Worm (Caenorhabditis elegans) whole organism, mixed stage, embryonic: ENCODE results near the gene F49C5.7.

Experiments used
- M03D4.4 ChIP-seq: sonication (generic microtip); optimal IDR thresholded peaks from 2 replicates; lab custom pipeline; 2017; ENCODE audit warnings: mild to moderate bottlenecking, missing genetic modification characterization, missing compliant biosample characterization
- bed-3 ChIP-seq: fragments of 200-800 bp; sonication (Bioruptor generic); optimal IDR thresholded peaks from 3 replicates; lab custom pipeline; 2018; ENCODE audit warnings: mild to moderate bottlenecking, missing genetic modification characterization, moderate library complexity, missing compliant biosample characterization
- blmp-1 ChIP-seq: fragments of 150-350 bp; optimal IDR thresholded peaks from 2 replicates; lab custom pipeline; 2014; ENCODE audit warnings: missing biosample characterization, missing genetic modification characterization
- ceh-39 ChIP-seq: fragments of 150-350 bp; optimal IDR thresholded peaks from 2 replicates; lab custom pipeline; 2014; ENCODE audit warnings: missing biosample characterization, missing genetic modification characterization
- ceh-43 ChIP-seq: fragments of 200-800 bp; sonication (Bioruptor generic); optimal IDR thresholded peaks from 2 replicates; lab custom pipeline; 2018; ENCODE audit warnings: mild to moderate bottlenecking, missing genetic modification characterization, moderate library complexity, missing compliant biosample characterization
- ceh-83 ChIP-seq: fragments of 200-800 bp; sonication (Bioruptor generic); optimal IDR thresholded peaks from 2 replicates; lab custom pipeline; 2018; ENCODE audit warnings: mild to moderate bottlenecking, missing genetic modification characterization, missing compliant biosample characterization
- cnd-1 ChIP-seq: fragments of 200-800 bp; sonication (Bioruptor generic); optimal IDR thresholded peaks from 2 replicates; lab custom pipeline; 2018; ENCODE audit warnings: mild to moderate bottlenecking, missing genetic modification characterization, missing compliant biosample characterization
- drap-1 ChIP-seq: fragments of 200-800 bp; sonication (Bioruptor generic); optimal IDR thresholded peaks from 3 replicates; lab custom pipeline; 2018; ENCODE audit warnings: mild to moderate bottlenecking, missing genetic modification characterization, missing compliant biosample characterization
- elt-1 ChIP-seq: sonication (generic microtip); optimal IDR thresholded peaks from 2 replicates; lab custom pipeline; 2017; ENCODE audit warnings: missing genetic modification characterization, mild to moderate bottlenecking, missing compliant biosample characterization, antibody characterized with exemption, moderate library complexity, borderline replicate concordance; ENCODE audit not compliant: insufficient read depth
- flh-1 ChIP-seq: fragments of 200-800 bp; sonication (Bioruptor generic); optimal IDR thresholded peaks from 2 replicates; lab custom pipeline; 2018; ENCODE audit warnings: mild to moderate bottlenecking, missing genetic modification characterization, moderate library complexity, missing compliant biosample characterization
- ham-2 ChIP-seq: fragments of 200-800 bp; sonication (Bioruptor generic); optimal IDR thresholded peaks from 2 replicates; lab custom pipeline; 2018; ENCODE audit warnings: mild to moderate bottlenecking, missing genetic modification characterization, missing compliant biosample characterization
- hlh-1 ChIP-seq: fragments of 150-350 bp; optimal IDR thresholded peaks from 2 replicates; lab custom pipeline; 2014; ENCODE audit warnings: missing biosample characterization, missing genetic modification reagents, missing genetic modification characterization
- lin-13 ChIP-seq: fragments of 150-350 bp; optimal IDR thresholded peaks from 2 replicates; lab custom pipeline; 2014; ENCODE audit warnings: missing biosample characterization, missing genetic modification characterization
- lin-32 ChIP-seq: fragments of 200-800 bp; sonication (Bioruptor generic); optimal IDR thresholded peaks from 2 replicates; lab custom pipeline; 2018; ENCODE audit warnings: mild to moderate bottlenecking, missing genetic modification characterization, missing compliant biosample characterization
- lsy-2 ChIP-seq: fragments of 150-350 bp; optimal IDR thresholded peaks from 2 replicates; lab custom pipeline; 2014; ENCODE audit warnings: missing biosample characterization, missing genetic modification characterization
- mab-5 ChIP-seq: fragments of 150-350 bp; optimal IDR thresholded peaks from 2 replicates; lab custom pipeline; 2014; ENCODE audit warnings: missing biosample characterization, missing genetic modification characterization
- mep-1 ChIP-seq: fragments of 150-350 bp; optimal IDR thresholded peaks from 2 replicates; lab custom pipeline; 2017; ENCODE audit warnings: missing biosample characterization, missing genetic modification reagents, missing genetic modification characterization, inconsistent platforms
- mls-2 ChIP-seq: sonication (generic microtip); optimal IDR thresholded peaks from 2 replicates; lab custom pipeline; 2016; ENCODE audit warnings: mild to moderate bottlenecking, missing genetic modification characterization, moderate library complexity, missing compliant biosample characterization
- nhr-12 ChIP-seq: fragments of 150-350 bp; optimal IDR thresholded peaks from 2 replicates; lab custom pipeline; 2014; ENCODE audit warnings: missing biosample characterization, missing genetic modification characterization
- nhr-2 ChIP-seq: fragments of 150-350 bp; optimal IDR thresholded peaks from 2 replicates; lab custom pipeline; 2014; ENCODE audit warnings: missing biosample characterization, missing genetic modification characterization
- nhr-237 ChIP-seq: fragments of 150-350 bp; optimal IDR thresholded peaks from 2 replicates; lab custom pipeline; 2014; ENCODE audit warnings: missing biosample characterization, missing genetic modification characterization
- nhr-28 ChIP-seq: fragments of 150-350 bp; optimal IDR thresholded peaks from 2 replicates; lab custom pipeline; 2014; ENCODE audit warnings: missing biosample characterization, missing genetic modification characterization
- nhr-76 ChIP-seq: sonication (generic microtip); optimal IDR thresholded peaks from 2 replicates; lab custom pipeline; 2017; ENCODE audit warnings: missing biosample characterization, missing genetic modification characterization
- sem-2 ChIP-seq: fragments of 200-800 bp; sonication (Bioruptor generic); optimal IDR thresholded peaks from 2 replicates; lab custom pipeline; 2018; ENCODE audit warnings: mild to moderate bottlenecking, missing genetic modification characterization, missing compliant biosample characterization
- unc-120 ChIP-seq: sonication (generic microtip); optimal IDR thresholded peaks from 2 replicates; lab custom pipeline; 2017; ENCODE audit warnings: missing genetic modification characterization, missing compliant biosample characterization; ENCODE audit not compliant: poor library complexity, severe bottlenecking
- unc-39 ChIP-seq: fragments of 150-350 bp; optimal IDR thresholded peaks from 2 replicates; lab custom pipeline; 2014; ENCODE audit warnings: missing biosample characterization, missing genetic modification characterization
- unc-62 ChIP-seq: fragments of 150-350 bp; optimal IDR thresholded peaks from 2 replicates; lab custom pipeline; 2014; ENCODE audit warnings: missing biosample characterization, missing genetic modification reagents, missing genetic modification characterization
- zip-8 ChIP-seq: fragments of 150-350 bp; optimal IDR thresholded peaks from 2 replicates; lab custom pipeline; 2014; ENCODE audit warnings: missing biosample characterization, missing genetic modification characterization
- ztf-11 ChIP-seq: fragments of 150-350 bp; optimal IDR thresholded peaks from 2 replicates; lab custom pipeline; 2014; ENCODE audit warnings: missing biosample characterization, missing genetic modification characterization

F49C5.7 gene

ce11 chrII:12603667-12604621, 38.0 kb downstream of the F49C5.7 start, which contains the start of the genes ceh-100 and lips-15:
ceh-100 (minus strand) TSS chrII:12603680.
lips-15 (plus strand) TSS chrII:12604386.
- TF ChIP-seq mep-1 (tag; lab: Kevin White, UChicago) (peak; percentile 61), ceh-39 (tag; lab: Kevin White, UChicago) (peak; percentile 10), lsy-2 (tag; lab: Kevin White, UChicago) (peak; percentile 24), unc-120 (peak; percentile 5), nhr-237 (no peak)

- no peak for TF ChIP-seq unc-39
- no peak for TF ChIP-seq mab-5 (tag; lab: Kevin White, UChicago)
- no peak for TF ChIP-seq lsy-2 (tag; lab: Kevin White, UChicago)
- no peak for TF ChIP-seq unc-62 (GFP tag; lab: Kevin White, UChicago)
These were observed 40.2 kb downstream of the F49C5.7 start for ce11 chrII:12606108-12606507.

ce11 chrII:12606900-12607299, 40.9 kb downstream of the F49C5.7 start, which contains the start of gene Y38E10A.8:
Y38E10A.8 (plus strand) TSS chrII:12607200.
- TF ChIP-seq elt-1 (tag; lab: Kevin White, UChicago), result no peak
- no peak for TF ChIP-seq hlh-1 (tag; lab: Kevin White, UChicago)
- no peak for TF ChIP-seq lin-13 (tag; lab: Kevin White, UChicago)
- TF ChIP-seq unc-39, result no peak
- TF ChIP-seq cnd-1 (tag; lab: Kevin White, UChicago), result no peak
- TF ChIP-seq lin-32 (GFP tag; lab: Kevin White, UChicago), result no peak
- no peak for TF ChIP-seq nhr-28 (tag; lab: Kevin White, UChicago)
- TF ChIP-seq mep-1 (tag; lab: Kevin White, UChicago), result no peak
- no peak for TF ChIP-seq blmp-1 (tag; lab: Kevin White, UChicago)
- no peak for TF ChIP-seq ceh-43
- no peak for TF ChIP-seq unc-120
- no peak for TF ChIP-seq nhr-76 (tag; lab: Kevin White, UChicago)
- TF ChIP-seq lsy-2 (tag; lab: Kevin White, UChicago), result no peak
- TF ChIP-seq zip-8, result no peak
- TF ChIP-seq ham-2 (GFP tag; lab: Kevin White, UChicago), result no peak
- no peak for TF ChIP-seq drap-1 (GFP tag; lab: Kevin White, UChicago)
- TF ChIP-seq ceh-83 (GFP tag; lab: Kevin White, UChicago), result no peak
- TF ChIP-seq M03D4.4, result no peak
- no peak for TF ChIP-seq mls-2 (tag; lab: Kevin White, UChicago)
- TF ChIP-seq sem-2, result no peak

ce11 chrII:12608653-12609052, 42.7 kb downstream of the F49C5.7 start, which contains the start of gene Y38E10A.9:
Y38E10A.9 (plus strand) TSS chrII:12608953.
- no peak for TF ChIP-seq nhr-12 (tag; lab: Kevin White, UChicago)
- TF ChIP-seq ztf-11 (tag; lab: Kevin White, UChicago), result no peak
- TF ChIP-seq nhr-2 (tag; lab: Kevin White, UChicago), result no peak
- no peak for TF ChIP-seq ham-2 (GFP tag; lab: Kevin White, UChicago)
- no peak for TF ChIP-seq cnd-1 (tag; lab: Kevin White, UChicago)

ce11 chrII:12612218-12612617, 46.3 kb downstream of the F49C5.7 start, which contains the start of gene nspe-4:
nspe-4 (plus strand) TSS chrII:12612518.
- no peak for TF ChIP-seq drap-1 (GFP tag; lab: Kevin White, UChicago)
- no peak for TF ChIP-seq flh-1 (GFP tag; lab: Kevin White, UChicago)
- TF ChIP-seq ztf-11 (tag; lab: Kevin White, UChicago), result no peak
- TF ChIP-seq hlh-1 (tag; lab: Kevin White, UChicago), result no peak
- TF ChIP-seq nhr-76 (tag; lab: Kevin White, UChicago), result no peak
- no peak for TF ChIP-seq cnd-1 (tag; lab: Kevin White, UChicago)
- no peak for TF ChIP-seq nhr-237
- no peak for TF ChIP-seq unc-120
- no peak for TF ChIP-seq bed-3 (GFP tag; lab: Kevin White, UChicago)
- TF ChIP-seq mls-2 (tag; lab: Kevin White, UChicago), result no peak
- TF ChIP-seq ceh-43, result no peak
